Worm (Caenorhabditis elegans): Measurements from ENCODE around the gene F47D12.9.

DNA sequence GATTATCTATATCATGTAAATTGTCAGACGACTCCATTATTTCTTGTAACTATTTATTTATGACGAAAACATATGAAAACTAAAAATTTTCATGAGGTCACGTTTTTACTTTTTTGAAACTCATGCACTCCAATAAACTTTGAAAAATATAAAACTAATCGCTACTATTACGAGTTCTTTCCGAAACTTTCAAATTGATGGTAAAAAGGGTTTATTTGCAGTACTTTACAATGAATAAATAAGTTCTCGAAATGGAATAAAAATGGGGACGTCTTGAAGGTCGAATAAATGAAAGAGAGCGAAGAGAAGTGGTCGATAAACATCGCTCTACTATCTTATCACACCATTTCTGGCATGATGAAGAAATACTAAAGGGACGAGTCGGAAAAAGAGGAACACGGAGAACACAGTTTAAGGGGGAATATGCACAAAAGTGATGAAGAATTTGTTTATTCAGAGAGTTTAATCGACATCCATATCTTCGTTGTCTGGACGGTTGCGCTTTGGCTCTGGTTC is 36.8 kb upstream of the F47D12.9 start, which contains the start of gene let-767:
- TF ChIP-seq ama-1 (optimal IDR thresholded peaks at IDR 0.05) (no peak), pha-4 (tag; optimal IDR thresholded peaks at IDR 0.05) (no peak), ceh-14 (tag; optimal IDR thresholded peaks at IDR 0.05) (no peak), elt-2 (tag; optimal IDR thresholded peaks at IDR 0.05) (peak; percentile 23)

All from whole organism, late embryonic.